Worm (Caenorhabditis elegans) whole organism, L1 larva: ENCODE results near the gene lips-1.

Source experiments
- C16A3.4 ChIP-seq: fragments of 150-350 bp; optimal IDR thresholded peaks from 2 replicates; lab custom pipeline; 2014; ENCODE audit warnings: missing biosample characterization, missing genetic modification characterization
- Y116A8C.19 ChIP-seq: sonication (generic microtip); optimal IDR thresholded peaks from 2 replicates; lab custom pipeline; 2016; ENCODE audit warnings: missing compliant biosample characterization, missing genetic modification characterization, borderline replicate concordance
- alr-1 ChIP-seq: fragments of 200-800 bp; sonication (Bioruptor generic); optimal IDR thresholded peaks from 2 replicates; lab custom pipeline; 2018; ENCODE audit warnings: borderline replicate concordance, mild to moderate bottlenecking, missing genetic modification characterization, missing compliant biosample characterization
- blmp-1 ChIP-seq: fragments of 150-350 bp; optimal IDR thresholded peaks from 2 replicates; lab custom pipeline; 2014; ENCODE audit warnings: missing biosample characterization, missing genetic modification characterization
- ceh-63 ChIP-seq: fragments of 200-800 bp; sonication (Bioruptor generic); optimal IDR thresholded peaks from 2 replicates; lab custom pipeline; 2018; ENCODE audit warnings: mild to moderate bottlenecking, missing genetic modification characterization, missing compliant biosample characterization
- ceh-82 ChIP-seq, 3 experiments: fragments of 150-350 bp in 1 of 3; sonication (generic microtip) in 2 of 3; optimal IDR thresholded peaks; 2 replicates each; lab custom pipeline; 2014 to 2017; ENCODE audit warnings: missing biosample characterization in 3 of 3, missing genetic modification characterization in 3 of 3
- ceh-88 ChIP-seq: fragments of 200-800 bp; sonication (Bioruptor generic); IDR thresholded peaks from 2 replicates; pipeline ENCODE4 v1.3.6; 2022; ENCODE audit warnings: missing genetic modification characterization, missing compliant biosample characterization
- dsc-1 ChIP-seq: sonication (generic microtip); optimal IDR thresholded peaks from 2 replicates; lab custom pipeline; 2016; ENCODE audit warnings: mild to moderate bottlenecking, missing genetic modification characterization, missing compliant biosample characterization
- efl-1 ChIP-seq, 4 experiments: fragments of 150-350 bp; optimal IDR thresholded peaks in 3 of 4; peaks in 1 of 4; 1 replicate in 1 of 4; 2 replicates in 3 of 4; lab custom pipeline; 2014; ENCODE audit warnings: missing biosample characterization in 2 of 4, missing genetic modification characterization in 2 of 4, missing genetic modification reagents in 2 of 4
- efl-3 ChIP-seq: fragments of 200-800 bp; sonication (Bioruptor generic); optimal IDR thresholded peaks from 2 replicates; lab custom pipeline; 2018; ENCODE audit warnings: mild to moderate bottlenecking, missing genetic modification characterization, missing compliant biosample characterization
- egl-27 ChIP-seq, 2 experiments: fragments of 150-350 bp in 1 of 2; sonication (generic microtip); optimal IDR thresholded peaks; 3 replicates each; lab custom pipeline; 2017 to 2018; ENCODE audit warnings: missing biosample characterization in 2 of 2, missing genetic modification characterization in 2 of 2, missing genetic modification reagents in 2 of 2
- elt-3 ChIP-seq, 6 experiments: fragments of 150-350 bp in 1 of 6; sonication (generic microtip); optimal IDR thresholded peaks; 2 replicates each; lab custom pipeline; 2017 to 2018; ENCODE audit warnings: missing biosample characterization in 6 of 6, missing genetic modification characterization in 6 of 6, inconsistent platforms in 1 of 6
- ets-5 ChIP-seq: fragments of 200-800 bp; sonication (Bioruptor generic); IDR thresholded peaks from 2 replicates; pipeline ENCODE4 v1.3.6; 2022; ENCODE audit warnings: missing genetic modification characterization, missing compliant biosample characterization
- fkh-10 ChIP-seq: sonication (generic microtip); optimal IDR thresholded peaks from 2 replicates; lab custom pipeline; 2017; ENCODE audit warnings: missing biosample characterization, missing genetic modification reagents, missing genetic modification characterization
- hlh-4 ChIP-seq: sonication (generic microtip); optimal IDR thresholded peaks from 2 replicates; lab custom pipeline; 2016; ENCODE audit warnings: mild to moderate bottlenecking, missing genetic modification characterization, missing compliant biosample characterization
- hpl-2 ChIP-seq: fragments of 150-350 bp; optimal IDR thresholded peaks from 2 replicates; lab custom pipeline; 2014; ENCODE audit warnings: missing biosample characterization, missing genetic modification reagents, missing genetic modification characterization
- isw-1 ChIP-seq: fragments of 200-800 bp; sonication (Bioruptor generic); IDR thresholded peaks from 2 replicates; pipeline ENCODE4 v1.3.6; 2022; ENCODE audit warnings: missing genetic modification characterization, missing compliant biosample characterization
- jun-1 ChIP-seq: fragments of 150-350 bp; optimal IDR thresholded peaks from 2 replicates; lab custom pipeline; 2014; ENCODE audit warnings: missing biosample characterization, missing genetic modification reagents, missing genetic modification characterization
- lin-13 ChIP-seq: fragments of 150-350 bp; optimal IDR thresholded peaks from 2 replicates; lab custom pipeline; 2014; ENCODE audit warnings: missing biosample characterization, missing genetic modification reagents, missing genetic modification characterization
- lin-14 ChIP-seq: fragments of 200-800 bp; sonication (Bioruptor generic); optimal IDR thresholded peaks from 2 replicates; lab custom pipeline; 2018; ENCODE audit warnings: mild to moderate bottlenecking, missing genetic modification characterization, moderate library complexity, missing compliant biosample characterization
- lin-15B ChIP-seq: fragments of 150-350 bp; sonication (generic microtip); optimal IDR thresholded peaks from 3 replicates; lab custom pipeline; 2014; ENCODE audit warnings: missing biosample characterization, missing genetic modification characterization
- lin-35 ChIP-seq, 2 experiments: fragments of 150-350 bp; optimal IDR thresholded peaks; 2 replicates each; lab custom pipeline; 2014; ENCODE audit warnings: missing biosample characterization in 2 of 2, missing genetic modification characterization in 2 of 2, missing genetic modification reagents in 2 of 2
- mdl-1 ChIP-seq, 2 experiments: fragments of 150-350 bp; optimal IDR thresholded peaks; 2 replicates each; lab custom pipeline; 2014 to 2017; ENCODE audit warnings: missing biosample characterization in 2 of 2, missing genetic modification characterization in 2 of 2, inconsistent platforms in 1 of 2
- mep-1 ChIP-seq: fragments of 150-350 bp; optimal IDR thresholded peaks from 2 replicates; lab custom pipeline; 2014; ENCODE audit warnings: missing biosample characterization, missing genetic modification characterization
- nhr-12 ChIP-seq: sonication (generic microtip); optimal IDR thresholded peaks from 2 replicates; lab custom pipeline; 2017; ENCODE audit warnings: missing biosample characterization, missing genetic modification characterization
- nhr-19 ChIP-seq: fragments of 200-800 bp; sonication (Bioruptor generic); conservative IDR thresholded peaks from 2 replicates; pipeline ENCODE4 v1.3.6; 2022; ENCODE audit warnings: missing genetic modification characterization, missing compliant biosample characterization
- nhr-20 ChIP-seq: sonication (generic microtip); optimal IDR thresholded peaks from 2 replicates; lab custom pipeline; 2016; ENCODE audit warnings: mild to moderate bottlenecking, missing genetic modification characterization, missing compliant biosample characterization
- nhr-237 ChIP-seq: fragments of 150-350 bp; optimal IDR thresholded peaks from 2 replicates; lab custom pipeline; 2014; ENCODE audit warnings: missing biosample characterization, missing genetic modification characterization
- nhr-28 ChIP-seq: fragments of 150-350 bp; optimal IDR thresholded peaks from 2 replicates; lab custom pipeline; 2014; ENCODE audit warnings: missing biosample characterization, missing genetic modification characterization
- nhr-71 ChIP-seq: sonication (generic microtip); optimal IDR thresholded peaks from 2 replicates; lab custom pipeline; 2016; ENCODE audit warnings: mild to moderate bottlenecking, missing genetic modification characterization, moderate library complexity, missing compliant biosample characterization
- nhr-84 ChIP-seq: sonication (generic microtip); optimal IDR thresholded peaks from 2 replicates; lab custom pipeline; 2017; ENCODE audit warnings: missing biosample characterization, missing genetic modification characterization
- pax-3 ChIP-seq: fragments of 200-800 bp; sonication (Bioruptor generic); optimal IDR thresholded peaks from 2 replicates; lab custom pipeline; 2018; ENCODE audit warnings: mild to moderate bottlenecking, missing genetic modification characterization, moderate library complexity, missing compliant biosample characterization
- pqm-1 ChIP-seq: sonication (generic microtip); optimal IDR thresholded peaks from 3 replicates; lab custom pipeline; 2017; ENCODE audit warnings: missing biosample characterization, missing genetic modification characterization
- rnt-1 ChIP-seq: sonication (generic microtip); optimal IDR thresholded peaks from 2 replicates; lab custom pipeline; 2016; ENCODE audit warnings: mild to moderate bottlenecking, missing genetic modification characterization, moderate library complexity, missing compliant biosample characterization
- skn-1 ChIP-seq: fragments of 150-350 bp; optimal IDR thresholded peaks from 2 replicates; lab custom pipeline; 2014; ENCODE audit warnings: missing biosample characterization, missing genetic modification characterization
- snu-23 ChIP-seq: sonication (generic microtip); optimal IDR thresholded peaks from 2 replicates; lab custom pipeline; 2016; ENCODE audit warnings: missing genetic modification characterization, missing compliant biosample characterization
- sox-4 ChIP-seq: sonication (generic microtip); optimal IDR thresholded peaks from 2 replicates; lab custom pipeline; 2016; ENCODE audit warnings: missing genetic modification characterization, missing compliant biosample characterization
- sptf-1 ChIP-seq: fragments of 150-350 bp; optimal IDR thresholded peaks from 2 replicates; lab custom pipeline; 2014; ENCODE audit warnings: missing biosample characterization, missing genetic modification characterization
- sup-37 ChIP-seq: fragments of 200-800 bp; sonication (Bioruptor generic); optimal IDR thresholded peaks from 2 replicates; lab custom pipeline; 2018; ENCODE audit warnings: mild to moderate bottlenecking, missing genetic modification characterization, missing compliant biosample characterization
- swsn-7 ChIP-seq: sonication (generic microtip); optimal IDR thresholded peaks from 2 replicates; lab custom pipeline; 2016; ENCODE audit warnings: missing genetic modification characterization, missing compliant biosample characterization
- tbx-2 ChIP-seq: sonication (generic microtip); optimal IDR thresholded peaks from 2 replicates; lab custom pipeline; 2016; ENCODE audit warnings: missing genetic modification characterization, missing compliant biosample characterization
- unc-130 ChIP-seq: fragments of 150-350 bp; optimal IDR thresholded peaks from 2 replicates; lab custom pipeline; 2017; ENCODE audit warnings: missing biosample characterization, missing genetic modification characterization, inconsistent platforms
- unc-30 ChIP-seq: sonication (generic microtip); optimal IDR thresholded peaks from 2 replicates; lab custom pipeline; 2017; ENCODE audit warnings: missing biosample characterization, missing genetic modification characterization
- ztf-4 ChIP-seq: fragments of 150-350 bp; optimal IDR thresholded peaks from 2 replicates; lab custom pipeline; 2014; ENCODE audit warnings: missing biosample characterization, missing genetic modification characterization

The lips-1 gene

ce11 chrX:12458021-12458420, 34.5 kb upstream of the lips-1 start (continued):
- TF ChIP-seq pax-3 (no peak), rnt-1 (peak; percentile 53), mep-1 (peak; percentile 51), sox-4 (tag; lab: Kevin White, UChicago) (no peak), alr-1 (tag; lab: Kevin White, UChicago) (no peak), ceh-88 (no peak), nhr-71 (tag; lab: Kevin White, UChicago) (peak; percentile 63), blmp-1 (tag; lab: Kevin White, UChicago) (peak; percentile 62), Y116A8C.19 (no peak), nhr-237 (no peak), snu-23 (peak; percentile 67), efl-3 (GFP tag; lab: Kevin White, UChicago) (no peak), ztf-4 (tag; lab: Kevin White, UChicago) (no peak), lin-35 (GFP tag; optimal IDR thresholded peaks at IDR 0.05; lab: Kevin White, UChicago) (peak in 1 of 2 experiments; percentile 65), ets-5 (GFP tag; lab: Robert Waterston, UW) (no peak), ceh-82 (tag; optimal IDR thresholded peaks at IDR 0.05; lab: Kevin White, UChicago) (no peak), C16A3.4 (tag; lab: Kevin White, UChicago) (peak; percentile 56), nhr-84 (no peak), nhr-28 (tag; lab: Kevin White, UChicago) (no peak), mdl-1 (tag; optimal IDR thresholded peaks at IDR 0.05; lab: Kevin White, UChicago) (peak in 1 of 2 experiments; percentile 35), nhr-20 (tag; lab: Kevin White, UChicago) (peak; percentile 68), swsn-7 (tag; lab: Kevin White, UChicago) (peak; percentile 33), hlh-4 (tag; lab: Kevin White, UChicago) (no peak), jun-1 (tag; lab: Kevin White, UChicago) (peak; percentile 31), dsc-1 (tag; lab: Kevin White, UChicago) (no peak), sptf-1 (no peak), lin-15B (no peak), sup-37 (GFP tag; lab: Kevin White, UChicago) (peak; percentile 20), unc-130 (tag; lab: Kevin White, UChicago) (no peak), skn-1 (tag; lab: Kevin White, UChicago) (peak; percentile 48), unc-30 (tag; lab: Kevin White, UChicago) (no peak), fkh-10 (GFP tag; lab: Kevin White, UChicago) (no peak), isw-1 (GFP tag; lab: Robert Waterston, UW) (no peak), pqm-1 (tag; lab: Kevin White, UChicago) (no peak), elt-3 (tag; optimal IDR thresholded peaks at IDR 0.05; lab: Kevin White, UChicago) (peak in 2 of 6 experiments; percentile 10 to 53), lin-13 (no peak), ceh-63 (GFP tag; lab: Kevin White, UChicago) (no peak), lin-14 (GFP tag; lab: Kevin White, UChicago) (no peak), nhr-12 (tag; lab: Kevin White, UChicago) (no peak), hpl-2 (GFP tag; lab: Kevin White, UChicago) (no peak), efl-1 (optimal IDR thresholded peaks at IDR 0.05; lab: Kevin White, UChicago) (peak in 1 of 2 experiments; percentile 13), efl-1 (GFP tag; optimal IDR thresholded peaks at IDR 0.05 in 1 of 2; lab: Kevin White, UChicago) (peak in 1 of 2 experiments; percentile 50), tbx-2 (peak; percentile 7), nhr-19 (GFP tag; lab: Robert Waterston, UW) (peak; percentile 57), egl-27 (tag; optimal IDR thresholded peaks at IDR 0.05; lab: Kevin White, UChicago) (no peak)
